Fruit fly (Drosophila melanogaster) Kc167 (cell line): ENCODE results near the gene CG42854.

Experiments used
- Myc ChIP-seq: fragments of >200 bp; optimal IDR thresholded peaks from 2 replicates; lab custom pipeline; 2017; ENCODE audit warnings: missing external identifiers
- Sin3A ChIP-seq: fragments of >200 bp; optimal IDR thresholded peaks from 2 replicates; lab custom pipeline; 2018; ENCODE audit warnings: missing external identifiers
- h ChIP-seq: fragments of >200 bp; optimal IDR thresholded peaks from 3 replicates; lab custom pipeline; 2018; ENCODE audit warnings: missing external identifiers
- insv ChIP-seq: fragments of >200 bp; optimal IDR thresholded peaks from 3 replicates; lab custom pipeline; 2018; ENCODE audit warnings: missing external identifiers
- psq ChIP-seq: fragments of >200 bp; optimal IDR thresholded peaks from 2 replicates; lab custom pipeline; 2017; ENCODE audit warnings: missing external identifiers
- ttk ChIP-seq: sonication (Bioruptor generic); optimal IDR thresholded peaks from 2 replicates; lab custom pipeline; 2017; ENCODE audit warnings: missing external identifiers

The CG42854 gene

dm6 chrX:17202498-17203162 is 44.2 kb downstream of the CG42854 start, which contains the start of the genes TTLL1A and CG5070:
TTLL1A (minus strand) TSS chrX:17202598.
CG5070 (plus strand) TSS chrX:17203112.
- TF ChIP-seq Sin3A (lab: Kevin White, UChicago) (no peak), h (lab: Kevin White, UChicago) (no peak), ttk (lab: Kevin White, UChicago) (no peak), psq (lab: Kevin White, UChicago) (no peak), Myc (lab: Kevin White, UChicago) (no peak), insv (lab: Kevin White, UChicago) (no peak)
